Worm (Caenorhabditis elegans) whole organism, late embryonic: ENCODE measurements around the gene Y43F8B.13.

Experiments
- fax-1 ChIP-seq: sonication (generic microtip); optimal IDR thresholded peaks from 2 replicates; lab custom pipeline; 2016; ENCODE audit warnings: missing genotype, missing genetic modification characterization, missing compliant biosample characterization
- hlh-30 ChIP-seq: sonication (generic microtip); optimal IDR thresholded peaks from 2 replicates; lab custom pipeline; 2017; ENCODE audit warnings: antibody characterized with exemption, missing genetic modification characterization, missing compliant biosample characterization; ENCODE audit not compliant: insufficient read depth
- pqm-1 ChIP-seq: sonication (generic microtip); optimal IDR thresholded peaks from 2 replicates; lab custom pipeline; 2016; ENCODE audit warnings: missing genetic modification characterization, missing compliant biosample characterization

DNA sequence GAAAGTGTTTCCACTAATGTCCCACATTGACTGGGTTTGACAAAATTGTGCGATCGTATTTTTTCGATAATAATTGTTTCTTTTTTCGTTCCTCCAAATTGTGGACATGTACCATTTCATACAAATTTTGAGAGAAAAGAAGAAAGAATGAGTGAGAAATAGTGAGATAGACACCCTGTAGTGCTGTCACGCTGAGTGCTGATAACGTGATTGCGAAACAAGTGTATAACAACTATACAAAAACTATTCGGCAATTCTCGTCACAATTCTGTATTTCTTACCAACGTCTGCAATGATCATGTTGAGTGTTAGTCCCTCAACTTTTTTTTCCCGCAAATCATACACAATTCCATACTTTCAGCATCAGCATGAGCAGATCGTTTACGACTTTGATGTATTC lies 19.4 kb upstream of the Y43F8B.13 start, which contains the start of gene C25F9.14:
- no peak for TF ChIP-seq fax-1 (tag; lab: Kevin White, UChicago)
- TF ChIP-seq hlh-30 (tag; lab: Kevin White, UChicago) = no peak
- no peak for TF ChIP-seq pqm-1 (tag; lab: Kevin White, UChicago)
